Fruit fly (Drosophila melanogaster) whole organism, embryonic: ENCODE data around the gene Fdh.

Experiments
- Antp ChIP-seq: fragments of 200-800 bp; sonication (Bioruptor generic); optimal IDR thresholded peaks from 3 replicates; lab custom pipeline; 2016; ENCODE audit warnings: missing biosample characterization, missing genetic modification characterization
- Atf3 ChIP-seq: fragments of 200-800 bp; sonication (Bioruptor generic); optimal IDR thresholded peaks from 3 replicates; lab custom pipeline; 2016; ENCODE audit warnings: missing biosample characterization, missing genetic modification characterization
- Bgb ChIP-seq: fragments of 200-800 bp; sonication (Bioruptor generic); IDR thresholded peaks from 2 replicates; pipeline ENCODE4 v1.3.6; 2022; ENCODE audit warnings: missing biosample characterization, missing genetic modification characterization; ENCODE audit not compliant: partially characterized antibody
- Blimp-1 ChIP-seq: fragments of 200-800 bp; sonication (Bioruptor generic); optimal IDR thresholded peaks from 3 replicates; lab custom pipeline; 2018; ENCODE audit warnings: missing biosample characterization, missing genetic modification characterization, mild to moderate bottlenecking, moderate library complexity, missing genetic modification reagents
- BtbVII ChIP-seq: fragments of 200-800 bp; sonication (Bioruptor generic); optimal IDR thresholded peaks from 3 replicates; lab custom pipeline; 2017; ENCODE audit warnings: missing biosample characterization, mild to moderate bottlenecking, missing genetic modification characterization
- CG10274 ChIP-seq: fragments of 200-800 bp; sonication (Bioruptor generic); optimal IDR thresholded peaks from 3 replicates; lab custom pipeline; 2017; ENCODE audit warnings: missing biosample characterization, mild to moderate bottlenecking, missing genetic modification characterization
- CG10979 ChIP-seq: fragments of 200-800 bp; sonication (Bioruptor generic); optimal IDR thresholded peaks from 2 replicates; lab custom pipeline; 2018; ENCODE audit warnings: missing biosample characterization, mild to moderate bottlenecking, missing genetic modification characterization, moderate library complexity
- CG12219 ChIP-seq: fragments of 200-800 bp; sonication (Bioruptor generic); optimal IDR thresholded peaks from 3 replicates; lab custom pipeline; 2018; ENCODE audit warnings: missing biosample characterization, mild to moderate bottlenecking, missing genetic modification characterization
- CG12299 ChIP-seq: fragments of 200-800 bp; sonication (Bioruptor generic); optimal IDR thresholded peaks from 2 replicates; lab custom pipeline; 2018; ENCODE audit warnings: missing biosample characterization, mild to moderate bottlenecking, missing genetic modification characterization
- CG12391 ChIP-seq: fragments of 200-800 bp; sonication (Bioruptor generic); optimal IDR thresholded peaks from 3 replicates; lab custom pipeline; 2018; ENCODE audit warnings: missing biosample characterization, mild to moderate bottlenecking, missing genetic modification characterization, moderate library complexity
- CG13123 ChIP-seq: fragments of 200-800 bp; sonication (Bioruptor generic); optimal IDR thresholded peaks from 2 replicates; lab custom pipeline; 2016; ENCODE audit warnings: missing biosample characterization, missing genetic modification characterization
- CG13424 ChIP-seq: fragments of 200-800 bp; sonication (Bioruptor generic); optimal IDR thresholded peaks from 2 replicates; lab custom pipeline; 2019; ENCODE audit warnings: missing biosample characterization, mild to moderate bottlenecking, missing genetic modification characterization, moderate library complexity
- CG14965 ChIP-seq: fragments of 200-800 bp; sonication (Bioruptor generic); optimal IDR thresholded peaks from 2 replicates; lab custom pipeline; 2016; ENCODE audit warnings: missing biosample characterization, missing genetic modification characterization, borderline replicate concordance
- CG16779 ChIP-seq: fragments of 200-800 bp; sonication (Bioruptor generic); IDR thresholded peaks from 2 replicates; pipeline ENCODE4 v1.3.6; 2022; ENCODE audit warnings: missing biosample characterization, missing genetic modification characterization
- CG2116 ChIP-seq: fragments of 200-800 bp; sonication (Bioruptor generic); optimal IDR thresholded peaks from 3 replicates; lab custom pipeline; 2018; ENCODE audit warnings: missing biosample characterization, mild to moderate bottlenecking, missing genetic modification characterization
- CG32772 ChIP-seq: fragments of 200-800 bp; sonication (Bioruptor generic); IDR thresholded peaks from 2 replicates; pipeline ENCODE4 v1.3.6; 2022; ENCODE audit warnings: missing biosample characterization, missing genetic modification characterization
- CG34422 ChIP-seq: fragments of 200-800 bp; sonication (Bioruptor generic); IDR thresholded peaks from 3 replicates; pipeline ENCODE4 v1.3.6; 2022; ENCODE audit warnings: missing biosample characterization, missing genetic modification characterization
- CG3847 ChIP-seq: fragments of 200-800 bp; sonication (Bioruptor generic); IDR thresholded peaks from 2 replicates; pipeline ENCODE4 v1.3.6; 2022; ENCODE audit warnings: missing biosample characterization, missing genetic modification characterization
- CG4730 ChIP-seq: fragments of 200-800 bp; sonication (Bioruptor generic); IDR thresholded peaks from 2 replicates; pipeline ENCODE4 v1.3.6; 2022; ENCODE audit warnings: missing biosample characterization, missing genetic modification characterization
- CG7928 ChIP-seq: fragments of 200-800 bp; sonication (Bioruptor generic); optimal IDR thresholded peaks from 2 replicates; lab custom pipeline; 2017; ENCODE audit warnings: missing biosample characterization, mild to moderate bottlenecking, missing genetic modification characterization
- CG8089 ChIP-seq: fragments of 200-800 bp; sonication (Bioruptor generic); optimal IDR thresholded peaks from 3 replicates; lab custom pipeline; 2016; ENCODE audit warnings: missing biosample characterization, missing genetic modification characterization
- CG8281 ChIP-seq: fragments of 200-800 bp; sonication (Bioruptor generic); optimal IDR thresholded peaks from 2 replicates; lab custom pipeline; 2018; ENCODE audit warnings: missing biosample characterization, mild to moderate bottlenecking, missing genetic modification characterization, moderate library complexity
- CG9215 ChIP-seq: fragments of 200-800 bp; sonication (Bioruptor generic); IDR thresholded peaks from 2 replicates; pipeline ENCODE4 v1.3.6; 2022; ENCODE audit warnings: missing biosample characterization, missing genetic modification characterization
- CG9437 ChIP-seq: fragments of 200-800 bp; sonication (Bioruptor generic); optimal IDR thresholded peaks from 2 replicates; lab custom pipeline; 2018; ENCODE audit warnings: missing biosample characterization, mild to moderate bottlenecking, missing genetic modification characterization
- CG9932 ChIP-seq: fragments of 200-800 bp; sonication (Bioruptor generic); IDR thresholded peaks from 2 replicates; pipeline ENCODE4 v1.3.6; 2022; ENCODE audit warnings: missing biosample characterization, missing genetic modification characterization
- Eip74EF ChIP-seq, 2 experiments: fragments of 200-800 bp in 1 of 2; fragments of >200 bp in 1 of 2; sonication (Bioruptor generic) in 1 of 2; optimal IDR thresholded peaks; 2 replicates each; lab custom pipeline; 2017 to 2019; ENCODE audit warnings: missing biosample characterization in 2 of 2, missing genetic modification characterization in 2 of 2, mild to moderate bottlenecking in 1 of 2, moderate library complexity in 1 of 2
- Elba2 ChIP-seq: fragments of 200-800 bp; sonication (Bioruptor generic); optimal IDR thresholded peaks from 3 replicates; lab custom pipeline; 2016; ENCODE audit warnings: missing biosample characterization, missing genetic modification characterization
- H2.0 ChIP-seq: fragments of 200-800 bp; sonication (Bioruptor generic); IDR thresholded peaks from 2 replicates; pipeline ENCODE4 v1.3.6; 2022; ENCODE audit warnings: missing biosample characterization, missing genetic modification characterization
- NfI ChIP-seq: fragments of 200-800 bp; sonication (Bioruptor generic); optimal IDR thresholded peaks from 3 replicates; lab custom pipeline; 2018; ENCODE audit warnings: missing biosample characterization, mild to moderate bottlenecking, missing genetic modification characterization, moderate library complexity
- Scr ChIP-seq: fragments of 200-800 bp; sonication (Bioruptor generic); IDR thresholded peaks from 2 replicates; pipeline ENCODE4 v1.3.6; 2022; ENCODE audit warnings: missing biosample characterization, missing genetic modification characterization; ENCODE audit not compliant: partially characterized antibody
- TFAM ChIP-seq: fragments of 200-800 bp; sonication (Bioruptor generic); optimal IDR thresholded peaks from 2 replicates; lab custom pipeline; 2017; ENCODE audit warnings: missing biosample characterization, missing genetic modification characterization, inconsistent platforms
- bigmax ChIP-seq: fragments of 200-800 bp; sonication (Bioruptor generic); optimal IDR thresholded peaks from 2 replicates; lab custom pipeline; 2018; ENCODE audit warnings: missing biosample characterization, mild to moderate bottlenecking, missing genetic modification characterization
- cg ChIP-seq: fragments of 200-800 bp; sonication (Bioruptor generic); optimal IDR thresholded peaks from 3 replicates; lab custom pipeline; 2019; ENCODE audit warnings: missing biosample characterization, mild to moderate bottlenecking, missing genetic modification characterization, moderate library complexity
- ci ChIP-seq: fragments of 200-800 bp; sonication (Bioruptor generic); IDR thresholded peaks from 3 replicates; pipeline ENCODE4 v1.3.6; 2022; ENCODE audit warnings: missing biosample characterization, missing genetic modification characterization
- crp ChIP-seq, 2 experiments: fragments of 200-800 bp; sonication (Bioruptor generic); optimal IDR thresholded peaks; 2 replicates in 1 of 2; 3 replicates in 1 of 2; lab custom pipeline; 2017; ENCODE audit warnings: missing biosample characterization in 2 of 2, missing genetic modification characterization in 2 of 2, mild to moderate bottlenecking in 1 of 2, moderate library complexity in 1 of 2
- ems ChIP-seq: fragments of 200-800 bp; sonication (Bioruptor generic); optimal IDR thresholded peaks from 3 replicates; lab custom pipeline; 2016; ENCODE audit warnings: missing biosample characterization, missing genetic modification characterization
- eyg ChIP-seq: fragments of 200-800 bp; sonication (Bioruptor generic); optimal IDR thresholded peaks from 3 replicates; lab custom pipeline; 2016; ENCODE audit warnings: missing biosample characterization, missing genetic modification characterization
- gro ChIP-seq: fragments of 200-800 bp; sonication (Bioruptor generic); optimal IDR thresholded peaks from 2 replicates; lab custom pipeline; 2016; ENCODE audit warnings: missing biosample characterization, missing genetic modification characterization
- ind ChIP-seq: fragments of 200-800 bp; sonication (Bioruptor generic); optimal IDR thresholded peaks from 3 replicates; lab custom pipeline; 2016; ENCODE audit warnings: missing biosample characterization, missing genetic modification characterization
- insv ChIP-seq, 2 experiments: fragments of 200-800 bp; sonication (Bioruptor generic); optimal IDR thresholded peaks; 3 replicates each; lab custom pipeline; 2016 to 2018; ENCODE audit warnings: missing biosample characterization in 2 of 2, missing genetic modification characterization in 2 of 2
- lbe ChIP-seq: fragments of 200-800 bp; sonication (Bioruptor generic); optimal IDR thresholded peaks from 2 replicates; lab custom pipeline; 2016; ENCODE audit warnings: missing biosample characterization, mild to moderate bottlenecking, missing genetic modification characterization
- lilli ChIP-seq: fragments of 200-800 bp; sonication (Bioruptor generic); optimal IDR thresholded peaks from 3 replicates; lab custom pipeline; 2016; ENCODE audit warnings: missing biosample characterization, missing genetic modification characterization
- lov ChIP-seq, 2 experiments: fragments of 200-800 bp in 1 of 2; fragments of >200 bp in 1 of 2; sonication (Bioruptor generic) in 1 of 2; IDR thresholded peaks in 1 of 2; optimal IDR thresholded peaks in 1 of 2; 2 replicates in 1 of 2; 3 replicates in 1 of 2; pipeline versions ENCODE4 v1.3.6 to Lab custom; 2017 to 2022; ENCODE audit warnings: missing biosample characterization in 1 of 2, missing genetic modification characterization in 1 of 2
- oc ChIP-seq: fragments of 200-800 bp; sonication (Bioruptor generic); optimal IDR thresholded peaks from 2 replicates; lab custom pipeline; 2018; ENCODE audit warnings: missing biosample characterization, mild to moderate bottlenecking, missing genetic modification characterization, moderate library complexity
- seq ChIP-seq: fragments of 200-800 bp; sonication (Bioruptor generic); IDR thresholded peaks from 2 replicates; pipeline ENCODE4 v1.3.6; 2022; ENCODE audit warnings: missing biosample characterization, missing genetic modification characterization
- ssp ChIP-seq: fragments of 200-800 bp; sonication (Bioruptor generic); IDR thresholded peaks from 2 replicates; pipeline ENCODE4 v1.3.6; 2022; ENCODE audit warnings: missing biosample characterization, missing genetic modification characterization
- tio ChIP-seq: fragments of 200-800 bp; sonication (Bioruptor generic); optimal IDR thresholded peaks from 2 replicates; lab custom pipeline; 2017; ENCODE audit warnings: missing biosample characterization, missing genetic modification characterization, inconsistent platforms

Fdh gene

DNA sequence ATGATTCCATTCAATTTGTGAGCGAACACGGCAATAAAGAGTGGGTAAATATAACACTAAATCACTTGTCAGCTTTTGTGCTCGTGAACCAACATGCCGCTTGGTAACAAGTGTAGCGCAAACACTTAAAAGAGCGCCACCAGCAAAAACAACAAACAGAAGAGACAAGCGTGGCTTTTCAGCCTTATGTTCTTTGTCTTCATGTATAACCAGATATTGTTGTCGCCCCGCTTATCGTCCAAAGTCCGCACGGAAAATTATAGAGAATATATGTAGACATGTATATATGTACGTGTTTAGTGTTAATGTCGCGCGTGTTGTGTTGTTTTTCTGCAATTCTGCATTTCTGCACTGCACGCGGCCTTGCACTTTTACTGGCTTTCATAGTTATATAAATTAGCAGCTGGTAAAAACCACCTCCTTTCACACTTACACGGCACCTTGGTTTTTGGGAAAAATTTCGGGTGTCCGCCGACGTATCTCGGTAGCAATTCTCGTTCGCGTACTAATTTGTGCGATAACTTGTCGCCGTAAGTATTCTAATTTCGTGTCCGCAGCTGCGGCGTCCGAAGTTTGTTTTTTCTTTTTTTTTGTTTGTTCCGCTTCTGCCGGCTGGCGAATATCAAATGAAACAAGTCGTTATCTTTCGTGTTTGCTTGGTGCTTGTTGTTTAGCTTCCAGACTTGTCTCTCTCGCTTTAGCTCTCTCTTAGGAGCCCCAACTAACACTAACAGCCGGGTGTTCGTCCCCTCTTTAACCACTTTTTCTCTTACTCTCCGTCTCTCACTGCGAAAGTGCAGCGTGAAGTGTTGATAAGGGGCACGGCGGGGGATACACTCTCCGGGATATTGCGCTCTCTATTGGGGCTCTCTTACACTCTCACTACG lies 16.7 kb upstream of the Fdh start (continued):
- TF ChIP-seq CG10274 (GFP tag; lab: Kevin White, UChicago) (peak; percentile 98), Blimp-1 (GFP tag; lab: Kevin White, UChicago) (no peak), CG4730 (GFP tag; lab: Robert Waterston, UW) (no peak), CG34422 (GFP tag; lab: Robert Waterston, UW) (peak; percentile 52; the same call in 1 of the 3 replicates), H2.0 (GFP tag; lab: Robert Waterston, UW) (0 out of 2 replicates have a peak, but pooled peaks have one; percentile 25), CG10979 (no peak), CG16779 (GFP tag; lab: Robert Waterston, UW) (peak; percentile 28; the same call in 1 of the 2 replicates), eyg (GFP tag; lab: Kevin White, UChicago) (no peak), Antp (GFP tag; lab: Kevin White, UChicago) (peak; percentile 31), BtbVII (peak; percentile 33), CG9215 (GFP tag; lab: Robert Waterston, UW) (no peak; the same call in 1 of the 2 replicates), insv (GFP tag; optimal IDR thresholded peaks at IDR 0.05; lab: Kevin White, UChicago) (no peak), TFAM (GFP tag; lab: Kevin White, UChicago) (no peak), CG8281 (tag; lab: Kevin White, UChicago) (no peak), ssp (GFP tag; lab: Robert Waterston, UW) (no peak), cg (peak; percentile 67), Eip74EF (GFP tag; optimal IDR thresholded peaks at IDR 0.05; lab: Kevin White, UChicago) (peak in 1 of 2 experiments; percentile 32), CG13424 (tag; lab: Kevin White, UChicago) (peak; percentile 15), Scr (GFP tag; lab: Robert Waterston, UW) (0 out of 2 replicates have a peak, but pooled peaks have one; percentile 13), CG12219 (GFP tag; lab: Kevin White, UChicago) (no peak), gro (GFP tag; lab: Kevin White, UChicago) (peak; percentile 48), Atf3 (GFP tag; lab: Kevin White, UChicago) (no peak), CG13123 (no peak), Elba2 (GFP tag; lab: Kevin White, UChicago) (no peak), bigmax (GFP tag; lab: Kevin White, UChicago) (no peak), ind (GFP tag; lab: Kevin White, UChicago) (peak; percentile 41), CG14965 (GFP tag; lab: Kevin White, UChicago) (no peak), seq (peak; percentile 20; the same call in 1 of the 2 replicates), CG8089 (GFP tag; lab: Kevin White, UChicago) (no peak), CG9932 (peak; percentile 75), lbe (GFP tag; lab: Kevin White, UChicago) (peak; percentile 57), CG12299 (no peak), lilli (GFP tag; lab: Kevin White, UChicago) (peak; percentile 30), CG3847 (GFP tag; lab: Robert Waterston, UW) (no peak), lov (optimal IDR thresholded peaks at IDR 0.05; lab: Kevin White, UChicago) (no peak), lov (GFP tag; IDR thresholded peaks at IDR 0.05; lab: Robert Waterston, UW) (peak; percentile 61; the same call in 1 of the 3 replicates), CG2116 (GFP tag; lab: Kevin White, UChicago) (no peak), NfI (GFP tag; lab: Kevin White, UChicago) (peak; percentile 17), CG9437 (no peak), ci (peak; percentile 77), Bgb (GFP tag; lab: Robert Waterston, UW) (0 out of 2 replicates have a peak, but pooled peaks have one; percentile 34), tio (GFP tag; lab: Kevin White, UChicago) (no peak), oc (no peak), crp (GFP tag; optimal IDR thresholded peaks at IDR 0.05; lab: Kevin White, UChicago) (no peak), ems (GFP tag; lab: Kevin White, UChicago) (peak; percentile 30), CG32772 (GFP tag; lab: Robert Waterston, UW) (peak; percentile 21; the same call in 1 of the 2 replicates), CG12391 (peak; percentile 2), CG7928 (no peak)
